Fruit fly (Drosophila melanogaster): ENCODE data around the gene CG5111.

The CG5111 gene

DNA sequence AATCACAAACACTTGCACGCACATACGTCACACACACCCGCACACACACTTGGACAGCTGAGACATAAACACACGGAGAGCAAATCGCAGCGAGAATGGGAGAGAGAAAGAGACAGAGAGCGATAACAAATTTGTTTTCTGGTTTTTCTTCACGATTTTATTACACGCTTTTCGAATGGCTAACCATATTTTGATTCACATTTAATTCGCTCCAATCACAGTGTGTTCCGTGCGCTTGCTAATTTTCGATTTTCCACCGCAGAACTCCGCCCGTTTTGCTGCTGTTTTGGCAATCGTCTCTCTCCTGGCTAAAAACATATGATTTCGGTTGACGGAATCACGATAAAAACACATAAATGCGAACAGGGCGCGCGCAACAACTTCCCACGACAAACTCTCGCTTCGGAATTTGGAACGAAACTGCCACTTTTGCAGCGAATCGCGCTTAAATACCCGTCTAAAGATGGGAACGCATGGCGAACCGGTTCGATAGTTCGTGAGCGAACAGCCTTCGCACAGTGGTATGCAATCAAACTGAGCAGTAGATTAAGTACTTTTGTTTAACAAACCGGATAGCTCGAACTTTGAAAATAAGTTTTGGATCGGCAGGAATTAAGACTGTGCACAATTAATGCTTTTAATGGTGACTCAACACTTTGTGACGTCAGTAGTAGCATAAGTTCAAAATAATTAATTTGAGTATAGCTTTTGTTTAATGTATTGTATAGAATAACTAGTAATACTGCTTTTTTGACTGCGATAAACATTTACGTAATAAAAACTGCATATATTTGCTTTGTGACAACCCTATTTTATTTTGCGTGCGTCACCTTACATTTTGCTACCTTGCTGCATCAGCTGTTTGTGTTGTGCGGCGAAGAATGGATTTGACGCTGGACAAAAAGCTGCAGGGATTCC lies 33.2 kb upstream of the CG5111 start, which contains the start of the genes Fur1 and Vps33B (continued):
- peak; percentile 89 for TF ChIP-seq D19B (GFP tag; optimal IDR thresholded peaks at IDR 0.05)
- TF ChIP-seq CG7928 (GFP tag; optimal IDR thresholded peaks at IDR 0.05): peak; percentile 78
- TF ChIP-seq Lhr (GFP tag; optimal IDR thresholded peaks at IDR 0.05): peak; percentile 94
- peak; percentile 98 for TF ChIP-seq ems (GFP tag; optimal IDR thresholded peaks at IDR 0.05)
- TF ChIP-seq ewg (GFP tag; optimal IDR thresholded peaks at IDR 0.05): peak; percentile 94
- peak; percentile 100 for TF ChIP-seq Med (GFP tag)
- peak; percentile 96 for TF ChIP-seq pb (GFP tag; optimal IDR thresholded peaks at IDR 0.05)
- peak; percentile 72 for TF ChIP-seq corto (GFP tag; optimal IDR thresholded peaks at IDR 0.05)
- peak; percentile 98 for TF ChIP-seq row (GFP tag; IDR thresholded peaks at IDR 0.05)
- TF ChIP-seq CG7271 (tag; optimal IDR thresholded peaks at IDR 0.05): peak; percentile 78
- peak; percentile 94 for TF ChIP-seq Fer3 (tag; optimal IDR thresholded peaks at IDR 0.05)
- TF ChIP-seq kni (GFP tag; optimal IDR thresholded peaks at IDR 0.05): peak; percentile 92
- peak; percentile 96 for TF ChIP-seq Usf (GFP tag; optimal IDR thresholded peaks at IDR 0.05)
- peak; percentile 98 for TF ChIP-seq fu2 (GFP tag; optimal IDR thresholded peaks at IDR 0.05)
- TF ChIP-seq CG2116 (GFP tag; optimal IDR thresholded peaks at IDR 0.05): peak; percentile 89
- peak; percentile 96 for TF ChIP-seq CG12219 (GFP tag; optimal IDR thresholded peaks at IDR 0.05)
- peak; percentile 98 to 99 for TF ChIP-seq Pdp1 (GFP tag; optimal IDR thresholded peaks at IDR 0.05)
- TF ChIP-seq esg (GFP tag; conservative IDR thresholded peaks at IDR 0.05): peak; percentile 93
- peak in 1 of 3 experiments; percentile 75 for TF ChIP-seq Stat92E (GFP tag; optimal IDR thresholded peaks at IDR 0.05)
- TF ChIP-seq usp (GFP tag; optimal IDR thresholded peaks at IDR 0.05): no peak
- TF ChIP-seq Ets97D (GFP tag; optimal IDR thresholded peaks at IDR 0.05): peak; percentile 96
- TF ChIP-seq CG1233 (GFP tag; optimal IDR thresholded peaks at IDR 0.05): peak; percentile 96
- TF ChIP-seq jing (GFP tag; optimal IDR thresholded peaks at IDR 0.05): peak; percentile 92
- peak; percentile 98 for TF ChIP-seq Camta (GFP tag; optimal IDR thresholded peaks at IDR 0.05)
- TF ChIP-seq Taf1 (GFP tag; IDR thresholded peaks at IDR 0.05): peak; percentile 90
- peak; percentile 91 for TF ChIP-seq cwo (GFP tag; optimal IDR thresholded peaks at IDR 0.05)
- peak; percentile 96 for TF ChIP-seq CG13296 (GFP tag; optimal IDR thresholded peaks at IDR 0.05)
- peak; percentile 97 for TF ChIP-seq gro (GFP tag; optimal IDR thresholded peaks at IDR 0.05)
- TF ChIP-seq tgo (GFP tag; IDR thresholded peaks at IDR 0.05): peak; percentile 95
- peak; percentile 31; the same call in 1 of the 3 replicates for TF ChIP-seq sr (GFP tag; IDR thresholded peaks at IDR 0.05)
- TF ChIP-seq ind (GFP tag; optimal IDR thresholded peaks at IDR 0.05): peak; percentile 99
- peak; percentile 17; the same call in 1 of the 2 replicates for TF ChIP-seq CkIIα-i1 (GFP tag; IDR thresholded peaks at IDR 0.05)
- peak; percentile 100 for TF ChIP-seq Ets65A (GFP tag)
- TF ChIP-seq p53 (GFP tag; optimal IDR thresholded peaks at IDR 0.05): peak; percentile 92
- peak; percentile 96 for TF ChIP-seq crc (GFP tag; optimal IDR thresholded peaks at IDR 0.05)
- TF ChIP-seq E2f1 (GFP tag; IDR thresholded peaks at IDR 0.05): peak; percentile 95
- peak; percentile 96 for TF ChIP-seq tup (GFP tag; optimal IDR thresholded peaks at IDR 0.05)
- peak; percentile 92 for TF ChIP-seq Gug (GFP tag; IDR thresholded peaks at IDR 0.05)
- TF ChIP-seq peb (GFP tag; IDR thresholded peaks at IDR 0.05): peak; percentile 88
- TF ChIP-seq Oli (tag; optimal IDR thresholded peaks at IDR 0.05): peak; percentile 97
- peak; percentile 96 for TF ChIP-seq CG10979 (tag; optimal IDR thresholded peaks at IDR 0.05)
- peak; percentile 88 for TF ChIP-seq otp (GFP tag; IDR thresholded peaks at IDR 0.05)
- peak; percentile 89 for TF ChIP-seq CG10274 (GFP tag; optimal IDR thresholded peaks at IDR 0.05)
- TF ChIP-seq CG12744 (GFP tag; optimal IDR thresholded peaks at IDR 0.05): peak; percentile 95
- TF ChIP-seq CG9215 (GFP tag; IDR thresholded peaks at IDR 0.05): peak; percentile 94
- TF ChIP-seq CG15011 (GFP tag; optimal IDR thresholded peaks at IDR 0.05): peak; percentile 93
- peak; percentile 92 for TF ChIP-seq twi (tag; optimal IDR thresholded peaks at IDR 0.05)
- peak; percentile 68 for TF ChIP-seq Doc3 (GFP tag; IDR thresholded peaks at IDR 0.05; ENCODE audit: partially characterized antibody)

All from whole organism, embryonic.